Worm (Caenorhabditis elegans): ENCODE measurements around the gene F46H5.4.
A peak's percentile ranks its signal among the peaks of the same experiment; 100 is the strongest.

F46H5.4 gene

DNA sequence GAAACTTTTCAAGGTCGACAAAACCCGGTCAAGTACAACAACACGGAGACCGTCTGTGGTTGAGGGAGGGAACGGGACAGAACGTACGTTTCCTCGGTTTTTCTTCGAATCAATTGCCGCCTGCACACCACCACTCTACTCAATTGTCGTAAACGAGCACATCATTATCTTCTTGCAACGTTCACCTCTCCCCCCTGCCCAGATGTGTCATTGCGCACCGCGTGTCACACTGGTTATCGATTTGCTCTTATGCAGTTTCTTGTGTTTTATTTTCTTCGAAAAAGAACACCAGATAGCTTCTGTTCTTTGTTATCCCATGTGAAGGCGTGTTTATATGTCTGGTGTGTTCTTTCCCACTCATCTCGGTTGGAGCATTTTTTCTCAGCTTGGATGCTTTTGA lies 35.2 kb upstream of the F46H5.4 start:
- TF ChIP-seq lsy-2 (tag; optimal IDR thresholded peaks at IDR 0.05): no peak
- TF ChIP-seq nhr-76 (tag; optimal IDR thresholded peaks at IDR 0.05): no peak
- peak; percentile 6 for TF ChIP-seq ces-1 (GFP tag; optimal IDR thresholded peaks at IDR 0.05)
- peak; percentile 3 for TF ChIP-seq ceh-39 (tag; optimal IDR thresholded peaks at IDR 0.05)
- TF ChIP-seq M03D4.4 (tag; optimal IDR thresholded peaks at IDR 0.05): no peak
- TF ChIP-seq elt-1 (tag; optimal IDR thresholded peaks at IDR 0.05; ENCODE audit: borderline replicate concordance, insufficient read depth): no peak
- TF ChIP-seq flh-1 (GFP tag; optimal IDR thresholded peaks at IDR 0.05): no peak
- TF ChIP-seq drap-1 (GFP tag; optimal IDR thresholded peaks at IDR 0.05): no peak
- TF ChIP-seq mab-5 (tag; optimal IDR thresholded peaks at IDR 0.05): no peak
- TF ChIP-seq bed-3 (GFP tag; optimal IDR thresholded peaks at IDR 0.05): no peak
- TF ChIP-seq ceh-43 (GFP tag; optimal IDR thresholded peaks at IDR 0.05): no peak
- peak; percentile 4 for TF ChIP-seq unc-39 (tag; optimal IDR thresholded peaks at IDR 0.05)

- TF ChIP-seq ces-1 (GFP tag; optimal IDR thresholded peaks at IDR 0.05) (peak; percentile 69), unc-39 (tag; optimal IDR thresholded peaks at IDR 0.05) (peak; percentile 60), ham-2 (GFP tag; optimal IDR thresholded peaks at IDR 0.05) (no peak)
Measured at ce11 chrX:7284724-7285184, 30.3 kb upstream of the F46H5.4 start.

DNA sequence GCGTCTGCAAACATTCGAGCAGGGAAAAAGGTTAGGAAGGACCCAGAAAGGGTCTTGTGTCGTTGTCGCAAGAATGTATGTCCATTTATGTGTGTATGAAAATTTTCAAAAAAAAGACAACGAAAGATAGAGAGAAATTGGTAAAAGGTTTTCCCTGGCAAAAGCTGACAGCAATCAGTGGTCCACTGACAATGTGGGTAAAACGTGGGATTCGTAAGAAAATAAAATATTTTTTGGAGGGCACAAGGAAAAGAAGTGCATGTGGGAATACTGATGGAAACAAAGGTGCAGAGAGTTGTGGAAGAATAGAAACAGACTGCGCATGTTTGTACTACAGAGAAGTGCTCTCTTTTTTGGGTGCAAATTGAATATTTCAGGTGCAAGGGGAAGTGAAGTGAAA lies 28.7 kb upstream of the F46H5.4 start:
- no peak for TF ChIP-seq lin-32 (GFP tag; optimal IDR thresholded peaks at IDR 0.05)
- no peak for TF ChIP-seq ces-1 (GFP tag; optimal IDR thresholded peaks at IDR 0.05)
- no peak for TF ChIP-seq M03D4.4 (tag; optimal IDR thresholded peaks at IDR 0.05)
- no peak for TF ChIP-seq sem-2 (GFP tag; optimal IDR thresholded peaks at IDR 0.05)
- no peak for TF ChIP-seq mls-2 (tag; optimal IDR thresholded peaks at IDR 0.05)
- TF ChIP-seq unc-120 (tag; optimal IDR thresholded peaks at IDR 0.05; ENCODE audit: poor library complexity, severe bottlenecking): no peak
- no peak for TF ChIP-seq zip-8 (tag; optimal IDR thresholded peaks at IDR 0.05)
- no peak for TF ChIP-seq bed-3 (GFP tag; optimal IDR thresholded peaks at IDR 0.05)
- no peak for TF ChIP-seq blmp-1 (tag; optimal IDR thresholded peaks at IDR 0.05)
- TF ChIP-seq tbx-8 (GFP tag; optimal IDR thresholded peaks at IDR 0.05): no peak
- TF ChIP-seq nhr-76 (tag; optimal IDR thresholded peaks at IDR 0.05): no peak
- no peak for TF ChIP-seq elt-3 (tag; optimal IDR thresholded peaks at IDR 0.05)
- no peak for TF ChIP-seq drap-1 (GFP tag; optimal IDR thresholded peaks at IDR 0.05)
- no peak for TF ChIP-seq nhr-237 (tag; optimal IDR thresholded peaks at IDR 0.05)
- TF ChIP-seq cnd-1 (tag; optimal IDR thresholded peaks at IDR 0.05): no peak
- no peak for TF ChIP-seq snpc-4 (tag; optimal IDR thresholded peaks at IDR 0.05)
- no peak for TF ChIP-seq sptf-1 (tag; optimal IDR thresholded peaks at IDR 0.05)
- no peak for TF ChIP-seq ham-2 (GFP tag; optimal IDR thresholded peaks at IDR 0.05)

- TF ChIP-seq ceh-43 (GFP tag; optimal IDR thresholded peaks at IDR 0.05): no peak
- TF ChIP-seq ham-2 (GFP tag; optimal IDR thresholded peaks at IDR 0.05): no peak
- no peak for TF ChIP-seq unc-120 (tag; optimal IDR thresholded peaks at IDR 0.05; ENCODE audit: poor library complexity, severe bottlenecking)
- no peak for TF ChIP-seq drap-1 (GFP tag; optimal IDR thresholded peaks at IDR 0.05)
- no peak for TF ChIP-seq sptf-1 (tag; optimal IDR thresholded peaks at IDR 0.05)
- peak; percentile 1 for TF ChIP-seq mls-2 (tag; optimal IDR thresholded peaks at IDR 0.05)
- no peak for TF ChIP-seq unc-39 (tag; optimal IDR thresholded peaks at IDR 0.05)
- TF ChIP-seq nhr-2 (tag; optimal IDR thresholded peaks at IDR 0.05): no peak
- peak; percentile 98 for TF ChIP-seq ces-1 (GFP tag; optimal IDR thresholded peaks at IDR 0.05)
Measured at ce11 chrX:7281347-7281746, 26.9 kb upstream of the F46H5.4 start.

- TF ChIP-seq sptf-1 (tag; optimal IDR thresholded peaks at IDR 0.05): no peak
- TF ChIP-seq M03D4.4 (tag; optimal IDR thresholded peaks at IDR 0.05): peak; percentile 10
- TF ChIP-seq mab-5 (tag; optimal IDR thresholded peaks at IDR 0.05): no peak
- TF ChIP-seq nhr-28 (tag; optimal IDR thresholded peaks at IDR 0.05): no peak
Measured at ce11 chrX:7279671-7280389, 25.4 kb upstream of the F46H5.4 start, which contains the start of gene unc-10. Gene unc-10, minus strand, starts transcription at chrX:7280322.

DNA sequence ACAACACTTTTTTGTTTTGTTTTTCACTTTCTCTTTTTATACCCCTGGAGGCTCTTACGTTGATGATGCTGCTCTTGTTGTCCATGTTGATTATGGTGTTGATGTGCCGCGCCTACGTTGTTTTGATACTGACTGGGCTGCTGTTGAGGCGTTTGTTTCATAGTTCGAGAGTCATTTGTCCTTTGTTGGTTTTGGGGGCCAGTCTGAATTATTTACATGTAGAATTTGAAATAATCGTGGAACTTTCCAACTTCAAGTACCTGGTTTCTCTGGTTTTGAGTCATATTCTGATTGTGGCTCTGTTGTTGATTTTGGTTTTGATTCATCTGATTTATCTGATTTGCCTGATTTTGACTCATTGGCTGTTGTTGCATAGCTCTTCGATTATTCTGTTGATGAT lies 23.7 kb upstream of the F46H5.4 start:
- TF ChIP-seq lin-13 (tag; optimal IDR thresholded peaks at IDR 0.05) (no peak), nhr-76 (tag; optimal IDR thresholded peaks at IDR 0.05) (no peak), hlh-1 (tag; optimal IDR thresholded peaks at IDR 0.05) (no peak), sem-2 (GFP tag; optimal IDR thresholded peaks at IDR 0.05) (no peak), tbx-8 (GFP tag; optimal IDR thresholded peaks at IDR 0.05) (no peak), unc-120 (tag; optimal IDR thresholded peaks at IDR 0.05; ENCODE audit: poor library complexity, severe bottlenecking) (no peak), mls-2 (tag; optimal IDR thresholded peaks at IDR 0.05) (no peak), nhr-237 (tag; optimal IDR thresholded peaks at IDR 0.05) (no peak), mab-5 (tag; optimal IDR thresholded peaks at IDR 0.05) (no peak), mep-1 (tag; optimal IDR thresholded peaks at IDR 0.05) (no peak), nhr-2 (tag; optimal IDR thresholded peaks at IDR 0.05) (no peak), sptf-1 (tag; optimal IDR thresholded peaks at IDR 0.05) (no peak), zip-8 (tag; optimal IDR thresholded peaks at IDR 0.05) (no peak), ceh-39 (tag; optimal IDR thresholded peaks at IDR 0.05) (no peak), nhr-12 (tag; optimal IDR thresholded peaks at IDR 0.05) (no peak)
